Worm (Caenorhabditis elegans): ENCODE results near the gene scl-5.

The scl-5 gene

ce11 chrIV:13059284-13059683 is 4.5 kb upstream of the scl-5 start, which contains the start of gene scl-3:
TSS of gene scl-3 (plus strand) at chrIV:13059584.
- TF ChIP-seq blmp-1 (tag; optimal IDR thresholded peaks at IDR 0.05) (no peak), sem-2 (GFP tag; optimal IDR thresholded peaks at IDR 0.05) (no peak), nhr-237 (tag; optimal IDR thresholded peaks at IDR 0.05) (no peak), snpc-4 (tag; optimal IDR thresholded peaks at IDR 0.05) (no peak), ces-1 (GFP tag; optimal IDR thresholded peaks at IDR 0.05) (no peak), cnd-1 (tag; optimal IDR thresholded peaks at IDR 0.05) (no peak), tbx-8 (GFP tag; optimal IDR thresholded peaks at IDR 0.05) (no peak), unc-120 (tag; optimal IDR thresholded peaks at IDR 0.05; ENCODE audit: poor library complexity, severe bottlenecking) (no peak), nhr-12 (tag; optimal IDR thresholded peaks at IDR 0.05) (no peak), zip-8 (tag; optimal IDR thresholded peaks at IDR 0.05) (no peak), nhr-28 (tag; optimal IDR thresholded peaks at IDR 0.05) (no peak), ceh-39 (tag; optimal IDR thresholded peaks at IDR 0.05) (no peak)

ce11 chrIV:13066044-13066443 is 2.2 kb downstream of the scl-5 start:
- no peak for TF ChIP-seq zip-8 (tag; optimal IDR thresholded peaks at IDR 0.05)
- TF ChIP-seq ceh-83 (GFP tag; optimal IDR thresholded peaks at IDR 0.05) = no peak

ce11 chrIV:13067200-13067599 is 3.4 kb downstream of the scl-5 start, which contains the start of gene col-131:
TSS of gene col-131 (minus strand) at chrIV:13067300.
- no peak for TF ChIP-seq bed-3 (GFP tag; optimal IDR thresholded peaks at IDR 0.05)
- TF ChIP-seq hlh-1 (tag; optimal IDR thresholded peaks at IDR 0.05) = no peak
- no peak for TF ChIP-seq flh-1 (GFP tag; optimal IDR thresholded peaks at IDR 0.05)
- no peak for TF ChIP-seq pha-4 (tag; optimal IDR thresholded peaks at IDR 0.05)
- TF ChIP-seq zip-8 (tag; optimal IDR thresholded peaks at IDR 0.05) = no peak
- no peak for TF ChIP-seq tbx-8 (GFP tag; optimal IDR thresholded peaks at IDR 0.05)
- TF ChIP-seq cnd-1 (tag; optimal IDR thresholded peaks at IDR 0.05) = no peak
- no peak for TF ChIP-seq nhr-2 (tag; optimal IDR thresholded peaks at IDR 0.05)
- TF ChIP-seq nhr-28 (tag; optimal IDR thresholded peaks at IDR 0.05) = no peak
- TF ChIP-seq unc-39 (tag; optimal IDR thresholded peaks at IDR 0.05) = no peak
- TF ChIP-seq ceh-43 (GFP tag; optimal IDR thresholded peaks at IDR 0.05) = no peak
- TF ChIP-seq lin-13 (tag; optimal IDR thresholded peaks at IDR 0.05) = no peak
- TF ChIP-seq nhr-237 (tag; optimal IDR thresholded peaks at IDR 0.05) = no peak
- no peak for TF ChIP-seq mab-5 (tag; optimal IDR thresholded peaks at IDR 0.05)
- TF ChIP-seq blmp-1 (tag; optimal IDR thresholded peaks at IDR 0.05) = no peak
- no peak for TF ChIP-seq ceh-39 (tag; optimal IDR thresholded peaks at IDR 0.05)
- no peak for TF ChIP-seq ces-1 (GFP tag; optimal IDR thresholded peaks at IDR 0.05)
- no peak for TF ChIP-seq lsy-2 (tag; optimal IDR thresholded peaks at IDR 0.05)
- no peak for TF ChIP-seq unc-62 (GFP tag; optimal IDR thresholded peaks at IDR 0.05)

ce11 chrIV:13068451-13068850 is 4.6 kb downstream of the scl-5 start, which contains the start of gene scl-6:
TSS of gene scl-6 (plus strand) at chrIV:13068751.
- TF ChIP-seq nhr-12 (tag; optimal IDR thresholded peaks at IDR 0.05) = no peak
- no peak for TF ChIP-seq lsy-2 (tag; optimal IDR thresholded peaks at IDR 0.05)
- no peak for TF ChIP-seq mab-5 (tag; optimal IDR thresholded peaks at IDR 0.05)
- TF ChIP-seq ham-2 (GFP tag; optimal IDR thresholded peaks at IDR 0.05) = no peak
- TF ChIP-seq zip-8 (tag; optimal IDR thresholded peaks at IDR 0.05) = no peak
- no peak for TF ChIP-seq flh-1 (GFP tag; optimal IDR thresholded peaks at IDR 0.05)
- no peak for TF ChIP-seq pha-4 (tag; optimal IDR thresholded peaks at IDR 0.05)
- TF ChIP-seq mep-1 (tag; optimal IDR thresholded peaks at IDR 0.05) = no peak
- no peak for TF ChIP-seq elt-1 (tag; optimal IDR thresholded peaks at IDR 0.05; ENCODE audit: borderline replicate concordance, insufficient read depth)
- no peak for TF ChIP-seq ces-1 (GFP tag; optimal IDR thresholded peaks at IDR 0.05)
- TF ChIP-seq sptf-1 (tag; optimal IDR thresholded peaks at IDR 0.05) = no peak
- TF ChIP-seq unc-62 (GFP tag; optimal IDR thresholded peaks at IDR 0.05) = no peak
- TF ChIP-seq tbx-8 (GFP tag; optimal IDR thresholded peaks at IDR 0.05) = no peak
- no peak for TF ChIP-seq nhr-28 (tag; optimal IDR thresholded peaks at IDR 0.05)
- no peak for TF ChIP-seq hlh-1 (tag; optimal IDR thresholded peaks at IDR 0.05)

- TF ChIP-seq M03D4.4 (tag; optimal IDR thresholded peaks at IDR 0.05) = no peak
- TF ChIP-seq drap-1 (GFP tag; optimal IDR thresholded peaks at IDR 0.05) = no peak
- no peak for TF ChIP-seq ceh-43 (GFP tag; optimal IDR thresholded peaks at IDR 0.05)
- TF ChIP-seq unc-62 (GFP tag; optimal IDR thresholded peaks at IDR 0.05) = no peak
- no peak for TF ChIP-seq ceh-83 (GFP tag; optimal IDR thresholded peaks at IDR 0.05)
- no peak for TF ChIP-seq nhr-76 (tag; optimal IDR thresholded peaks at IDR 0.05)
- no peak for TF ChIP-seq sem-2 (GFP tag; optimal IDR thresholded peaks at IDR 0.05)
- TF ChIP-seq nhr-12 (tag; optimal IDR thresholded peaks at IDR 0.05) = no peak
- TF ChIP-seq lin-32 (GFP tag; optimal IDR thresholded peaks at IDR 0.05) = no peak
- TF ChIP-seq pha-4 (tag; optimal IDR thresholded peaks at IDR 0.05) = no peak
Observed at ce11 chrIV:13070142-13070541, 6.3 kb downstream of the scl-5 start, which contains the start of gene scl-7. TSS of gene scl-7 (plus strand) at chrIV:13070442.
